Fruit fly (Drosophila melanogaster) whole organism, adult: Measurements from ENCODE around the gene CG18788.
A peak's percentile ranks its signal among the peaks of the same experiment; 100 is the strongest.

Experiments
- CG11617 ChIP-seq: fragments of 200-800 bp; sonication (Bioruptor generic); optimal IDR thresholded peaks from 2 replicates; lab custom pipeline; 2017; ENCODE audit warnings: mild to moderate bottlenecking, missing biosample characterization, missing genetic modification reagents, missing genetic modification characterization
- CG12768 ChIP-seq: fragments of 200-800 bp; sonication (Bioruptor generic); optimal IDR thresholded peaks from 2 replicates; lab custom pipeline; 2017; ENCODE audit warnings: missing biosample characterization, missing genetic modification characterization, mild to moderate bottlenecking, moderate library complexity, missing genetic modification reagents
- CG1620 ChIP-seq: fragments of 200-800 bp; sonication (Bioruptor generic); optimal IDR thresholded peaks from 2 replicates; lab custom pipeline; 2016; ENCODE audit warnings: missing biosample characterization, missing genetic modification characterization
- Mnt ChIP-seq: fragments of 200-800 bp; sonication (Bioruptor generic); optimal IDR thresholded peaks from 2 replicates; lab custom pipeline; 2016; ENCODE audit warnings: missing biosample characterization, mild to moderate bottlenecking, missing genetic modification characterization
- kay ChIP-seq: fragments of 200-800 bp; sonication (Bioruptor generic); peaks from one replicate; lab custom pipeline; 2016; ENCODE audit warnings: missing biosample characterization, missing genetic modification characterization, borderline replicate concordance

- TF ChIP-seq CG12768 (no peak), CG11617 (GFP tag; lab: Kevin White, UChicago) (no peak), CG1620 (GFP tag; lab: Kevin White, UChicago) (no peak), Mnt (GFP tag; lab: Kevin White, UChicago) (peak; percentile 81), kay (GFP tag; lab: Kevin White, UChicago) (no peak)
Observed at dm6 chr2L:12038177-12038581, 4.2 kb downstream of the CG18788 start, which contains the start of gene Tom70.
